Worm (Caenorhabditis elegans) whole organism, midembryonic: ENCODE measurements around the gene col-85.

Experiments
- T22C8.4 ChIP-seq: fragments of 200-800 bp; sonication (Bioruptor generic); IDR thresholded peaks from 2 replicates; pipeline ENCODE4 v1.3.6; 2022; ENCODE audit warnings: missing genetic modification characterization, missing compliant biosample characterization
- cog-1 ChIP-seq: sonication (generic microtip); optimal IDR thresholded peaks from 2 replicates; lab custom pipeline; 2016; ENCODE audit warnings: missing genetic modification characterization, missing compliant biosample characterization
- flt-1 ChIP-seq: fragments of 200-800 bp; sonication (Bioruptor generic); IDR thresholded peaks from 2 replicates; pipeline ENCODE4 v1.3.6; 2022; ENCODE audit warnings: missing genetic modification characterization, missing compliant biosample characterization
- klf-2 ChIP-seq: fragments of 200-800 bp; sonication (Bioruptor generic); conservative IDR thresholded peaks from 2 replicates; pipeline ENCODE4 v1.3.6; 2022; ENCODE audit warnings: missing genetic modification reagents, missing genetic modification characterization, missing compliant biosample characterization
- med-1 ChIP-seq: sonication (generic microtip); optimal IDR thresholded peaks from 2 replicates; lab custom pipeline; 2017; ENCODE audit warnings: missing genetic modification characterization, mild to moderate bottlenecking, missing compliant biosample characterization, antibody characterized with exemption, missing genetic modification reagents; ENCODE audit not compliant: insufficient read depth
- ref-1 ChIP-seq: fragments of 200-800 bp; sonication (Bioruptor generic); conservative IDR thresholded peaks from 2 replicates; pipeline ENCODE4 v1.3.6; 2022; ENCODE audit warnings: missing genetic modification reagents, missing genetic modification characterization, missing compliant biosample characterization
- tab-1 ChIP-seq: fragments of 200-800 bp; sonication (Bioruptor generic); IDR thresholded peaks from 2 replicates; pipeline ENCODE4 v1.3.6; 2022; ENCODE audit warnings: missing genetic modification characterization, missing compliant biosample characterization
- ztf-23 ChIP-seq: fragments of 200-800 bp; sonication (Bioruptor generic); IDR thresholded peaks from 2 replicates; pipeline ENCODE4 v1.3.6; 2022; ENCODE audit warnings: missing genetic modification reagents, missing genetic modification characterization, missing compliant biosample characterization
- ztf-29 ChIP-seq: fragments of 200-800 bp; sonication (Bioruptor generic); IDR thresholded peaks from 2 replicates; pipeline ENCODE4 v1.3.6; 2022; ENCODE audit warnings: missing genetic modification reagents, missing genetic modification characterization, missing compliant biosample characterization

col-85 gene

DNA sequence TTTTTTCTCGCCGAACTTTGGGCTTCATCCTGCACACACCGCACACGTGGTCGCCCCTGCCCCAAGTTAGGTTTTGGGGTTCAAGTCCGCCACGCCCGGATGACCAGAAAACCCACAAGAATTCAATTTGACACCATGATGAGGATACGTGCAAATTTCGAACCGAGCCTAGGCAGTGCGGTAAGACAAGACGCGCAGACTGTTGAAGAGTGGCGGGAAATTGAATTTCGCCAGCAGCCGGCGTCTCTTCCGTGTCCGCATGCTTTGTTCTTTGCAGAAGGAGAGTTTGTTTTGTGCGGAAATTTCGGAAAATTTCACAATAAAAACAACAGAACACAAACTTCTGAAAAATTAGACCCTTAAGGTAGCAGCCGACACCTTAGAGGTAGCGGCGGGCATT is 5.1 kb upstream of the col-85 start:
- TF ChIP-seq cog-1 = no peak
- no peak for TF ChIP-seq tab-1
- no peak for TF ChIP-seq ref-1 (GFP tag; lab: Robert Waterston, UW)
- no peak for TF ChIP-seq med-1 (GFP tag; lab: Kevin White, UChicago)
- no peak for TF ChIP-seq ztf-23 (GFP tag; lab: Robert Waterston, UW)
- TF ChIP-seq T22C8.4 = no peak
- TF ChIP-seq klf-2 (GFP tag; lab: Robert Waterston, UW) = no peak
- no peak for TF ChIP-seq ztf-29 (GFP tag; lab: Robert Waterston, UW)
- TF ChIP-seq flt-1 (GFP tag; lab: Robert Waterston, UW) = no peak

DNA sequence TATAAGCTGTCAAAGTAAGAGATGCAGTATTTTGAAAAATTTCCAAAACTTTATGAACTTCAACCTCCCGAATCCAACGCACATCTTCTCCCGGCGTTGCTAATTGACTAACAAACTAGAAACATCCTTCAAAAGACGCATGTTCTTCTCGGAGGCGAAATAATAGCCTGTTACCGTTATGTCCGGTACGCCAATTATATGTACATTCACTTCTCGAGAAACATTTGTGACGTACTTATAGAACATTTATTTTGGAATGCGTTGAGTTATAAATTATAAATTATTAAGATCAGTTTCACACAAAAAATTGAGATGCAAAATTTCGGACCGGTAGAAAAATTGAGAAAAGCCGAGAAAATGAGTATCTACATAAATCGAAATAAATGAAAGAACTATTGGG is 2.1 kb upstream of the col-85 start, which contains the start of gene T21B4.3:
T21B4.3 (minus strand) TSS at position 101 of the 400 bp plus-strand sequence.
- no peak for TF ChIP-seq T22C8.4
- no peak for TF ChIP-seq tab-1
- TF ChIP-seq ztf-23 (GFP tag; lab: Robert Waterston, UW) = no peak

DNA sequence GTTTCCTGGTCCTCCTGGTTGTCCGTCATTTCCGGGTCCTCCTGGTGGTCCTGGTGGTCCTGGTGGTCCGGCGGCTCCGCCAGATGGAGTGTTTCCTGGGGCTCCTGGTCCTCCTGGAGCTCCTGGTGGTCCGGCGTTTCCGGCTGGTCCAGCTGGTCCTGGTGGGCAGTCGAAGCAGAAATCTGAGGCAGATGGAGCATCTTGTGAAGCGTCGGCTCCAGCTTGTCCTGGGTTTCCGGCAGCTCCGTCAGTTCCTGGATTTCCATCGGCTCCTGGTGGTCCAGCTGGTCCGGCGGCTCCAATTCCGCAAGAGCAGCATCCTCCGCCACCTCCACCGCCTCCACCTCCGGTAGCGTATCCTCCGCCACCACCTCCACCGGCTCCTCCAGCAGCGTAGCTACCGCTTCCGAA is 823 bp downstream of the col-85 start:
- TF ChIP-seq tab-1 (no peak), ztf-29 (GFP tag; lab: Robert Waterston, UW) (no peak), med-1 (GFP tag; lab: Kevin White, UChicago) (no peak), T22C8.4 (no peak), klf-2 (GFP tag; lab: Robert Waterston, UW) (no peak), flt-1 (GFP tag; lab: Robert Waterston, UW) (no peak), ztf-23 (GFP tag; lab: Robert Waterston, UW) (no peak)

DNA sequence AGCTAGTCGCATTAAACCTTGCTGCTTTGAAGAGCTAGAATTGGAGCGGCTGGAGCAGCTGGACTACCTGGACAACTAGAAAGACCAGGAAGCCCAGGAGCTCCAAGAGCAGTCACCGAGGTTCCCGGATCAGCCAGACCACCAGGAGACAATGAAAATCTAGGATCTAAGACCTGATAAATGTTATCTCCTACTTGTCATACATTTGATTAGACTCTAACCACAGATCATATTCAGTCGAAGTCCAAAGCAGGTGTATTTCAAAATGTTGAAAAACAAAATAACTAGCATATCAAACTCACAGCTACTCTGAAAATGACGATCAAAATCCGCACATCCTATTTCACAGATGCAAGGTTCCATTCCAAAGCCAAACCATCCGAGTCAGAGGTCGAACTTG is 3.0 kb downstream of the col-85 start, which contains the start of gene srz-6:
srz-6 (plus strand) TSS at position 301 of the 400 bp plus-strand sequence.
- TF ChIP-seq cog-1 (no peak), tab-1 (no peak), med-1 (GFP tag; lab: Kevin White, UChicago) (no peak), ref-1 (GFP tag; lab: Robert Waterston, UW) (no peak), klf-2 (GFP tag; lab: Robert Waterston, UW) (no peak), ztf-23 (GFP tag; lab: Robert Waterston, UW) (no peak), ztf-29 (GFP tag; lab: Robert Waterston, UW) (no peak), T22C8.4 (no peak)

DNA sequence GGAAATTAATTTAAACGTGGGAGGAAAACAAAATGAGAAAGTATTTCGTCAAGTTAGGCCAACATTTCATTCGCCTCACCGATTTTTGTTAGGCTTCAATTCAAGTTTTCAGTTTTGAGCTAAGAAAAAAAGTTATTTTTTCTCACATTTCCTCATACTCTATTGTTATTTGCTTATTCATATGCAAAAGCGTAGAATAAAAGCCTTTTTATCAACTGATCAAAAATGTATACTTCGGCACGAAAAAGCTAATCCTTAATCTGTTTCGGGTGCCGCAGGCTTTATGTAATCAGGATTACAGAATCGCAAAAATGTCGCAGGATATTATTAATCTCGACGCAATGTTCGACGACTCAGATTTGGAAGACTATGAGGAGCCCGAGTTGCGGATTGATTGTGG is 5.0 kb downstream of the col-85 start, which contains the start of gene T21B4.15:
T21B4.15 (plus strand) TSS at position 301 of the 400 bp plus-strand sequence.
- TF ChIP-seq T22C8.4 = no peak
- no peak for TF ChIP-seq tab-1
- TF ChIP-seq ztf-29 (GFP tag; lab: Robert Waterston, UW) = no peak
- no peak for TF ChIP-seq klf-2 (GFP tag; lab: Robert Waterston, UW)
- no peak for TF ChIP-seq med-1 (GFP tag; lab: Kevin White, UChicago)

ce11 chrII:12488810-12489209 is 6.1 kb downstream of the col-85 start:
- no peak for TF ChIP-seq ztf-29 (GFP tag; lab: Robert Waterston, UW)
- TF ChIP-seq cog-1 = no peak
- no peak for TF ChIP-seq med-1 (GFP tag; lab: Kevin White, UChicago)
- no peak for TF ChIP-seq ztf-23 (GFP tag; lab: Robert Waterston, UW)
- no peak for TF ChIP-seq flt-1 (GFP tag; lab: Robert Waterston, UW)
- TF ChIP-seq klf-2 (GFP tag; lab: Robert Waterston, UW) = no peak
- no peak for TF ChIP-seq tab-1
- TF ChIP-seq T22C8.4 = no peak
- TF ChIP-seq ref-1 (GFP tag; lab: Robert Waterston, UW) = no peak

DNA sequence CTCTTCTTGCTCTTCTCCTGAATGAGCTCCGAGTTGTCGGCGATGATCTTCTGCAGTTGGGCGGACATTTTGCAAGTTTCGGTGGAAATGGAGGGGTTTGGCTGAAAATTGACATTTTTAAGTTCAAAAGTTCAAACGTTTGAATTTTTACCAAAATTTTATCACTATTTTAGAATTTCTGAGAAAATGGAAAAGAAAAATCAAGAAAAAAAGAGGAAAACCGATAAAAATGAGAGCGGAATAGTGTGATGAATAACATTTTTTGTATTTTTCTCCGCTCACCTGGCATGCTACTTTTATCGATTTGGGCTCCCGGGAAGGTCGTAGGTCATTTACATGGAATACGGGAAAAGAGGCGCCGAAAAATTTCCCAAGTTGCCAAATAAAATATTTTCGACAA is 9.8 kb downstream of the col-85 start, which contains the start of gene F15A4.10:
F15A4.10 (minus strand) TSS at position 101 of the 400 bp plus-strand sequence.
- no peak for TF ChIP-seq klf-2 (GFP tag; lab: Robert Waterston, UW)
- TF ChIP-seq T22C8.4 = no peak
- TF ChIP-seq ref-1 (GFP tag; lab: Robert Waterston, UW) = no peak
- no peak for TF ChIP-seq flt-1 (GFP tag; lab: Robert Waterston, UW)
- TF ChIP-seq ztf-29 (GFP tag; lab: Robert Waterston, UW) = no peak
- TF ChIP-seq tab-1 = no peak
- TF ChIP-seq med-1 (GFP tag; lab: Kevin White, UChicago) = no peak
- no peak for TF ChIP-seq ztf-23 (GFP tag; lab: Robert Waterston, UW)

- TF ChIP-seq ztf-29 (GFP tag; lab: Robert Waterston, UW) = no peak
- TF ChIP-seq flt-1 (GFP tag; lab: Robert Waterston, UW) = no peak
- TF ChIP-seq klf-2 (GFP tag; lab: Robert Waterston, UW) = no peak
- no peak for TF ChIP-seq cog-1
- TF ChIP-seq ztf-23 (GFP tag; lab: Robert Waterston, UW) = no peak
- TF ChIP-seq ref-1 (GFP tag; lab: Robert Waterston, UW) = no peak
- no peak for TF ChIP-seq T22C8.4
- TF ChIP-seq med-1 (GFP tag; lab: Kevin White, UChicago) = no peak
Observed at ce11 chrII:12482622-12483021, 12.3 kb downstream of the col-85 start, which contains the start of gene fbxb-102. fbxb-102 (plus strand) TSS chrII:12482922.

DNA sequence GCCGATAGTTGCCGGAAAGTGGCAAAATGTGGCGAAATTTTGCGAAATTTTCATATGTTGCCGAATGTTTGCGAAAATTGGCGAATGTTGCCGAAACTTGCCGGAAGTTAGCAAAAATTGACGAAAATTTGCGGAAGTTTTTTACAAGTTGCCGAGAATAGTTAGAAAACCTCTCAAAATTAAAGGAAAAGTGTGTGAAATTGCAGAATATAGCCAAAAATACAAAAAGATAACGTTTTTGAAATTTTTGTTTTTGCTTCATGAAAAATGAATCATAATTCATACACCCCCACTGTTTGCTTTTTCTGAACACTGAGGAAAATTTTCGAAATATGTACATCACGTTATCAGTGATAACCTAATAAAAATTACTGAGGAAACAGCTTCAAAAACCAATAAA is 13.2 kb downstream of the col-85 start:
- TF ChIP-seq med-1 (GFP tag; lab: Kevin White, UChicago) (no peak), ztf-23 (GFP tag; lab: Robert Waterston, UW) (no peak), ztf-29 (GFP tag; lab: Robert Waterston, UW) (no peak)

ce11 chrII:12480811-12481210 is 14.1 kb downstream of the col-85 start, which contains the start of gene arrd-9:
arrd-9 (minus strand) TSS chrII:12480911.
- TF ChIP-seq ztf-23 (GFP tag; lab: Robert Waterston, UW) (no peak), klf-2 (GFP tag; lab: Robert Waterston, UW) (no peak), flt-1 (GFP tag; lab: Robert Waterston, UW) (no peak), cog-1 (no peak), T22C8.4 (no peak), tab-1 (no peak), ref-1 (GFP tag; lab: Robert Waterston, UW) (no peak), med-1 (GFP tag; lab: Kevin White, UChicago) (no peak), ztf-29 (GFP tag; lab: Robert Waterston, UW) (no peak)
